Worm (Caenorhabditis elegans) whole organism, L3 larva: ENCODE data around the gene F09E5.7.
A peak's percentile ranks its signal among the peaks of the same experiment; 100 is the strongest.

Experiments
- R02D3.7 ChIP-seq: fragments of 150-350 bp; optimal IDR thresholded peaks from 2 replicates; lab custom pipeline; 2014; ENCODE audit warnings: missing biosample characterization, missing genetic modification characterization
- ZK546.5 ChIP-seq: sonication (generic microtip); optimal IDR thresholded peaks from 2 replicates; lab custom pipeline; 2017; ENCODE audit warnings: missing biosample characterization, missing genetic modification characterization
- aly-2 ChIP-seq: fragments of 150-350 bp; optimal IDR thresholded peaks from 2 replicates; lab custom pipeline; 2014; ENCODE audit warnings: missing biosample characterization, missing genetic modification characterization
- ama-1 ChIP-seq: fragments of 150-350 bp; optimal IDR thresholded peaks from 2 replicates; lab custom pipeline; 2018
- ceh-16 ChIP-seq: sonication (generic microtip); optimal IDR thresholded peaks from 2 replicates; lab custom pipeline; 2017; ENCODE audit warnings: missing biosample characterization, missing genetic modification characterization
- ceh-28 ChIP-seq: fragments of 150-350 bp; optimal IDR thresholded peaks from 2 replicates; lab custom pipeline; 2014; ENCODE audit warnings: missing biosample characterization, missing genetic modification reagents, missing genetic modification characterization
- ceh-82 ChIP-seq: fragments of 150-350 bp; optimal IDR thresholded peaks from 2 replicates; lab custom pipeline; 2014; ENCODE audit warnings: missing biosample characterization, missing genetic modification characterization
- ceh-9 ChIP-seq: sonication (generic microtip); optimal IDR thresholded peaks from 2 replicates; lab custom pipeline; 2018; ENCODE audit warnings: missing biosample characterization, missing genetic modification characterization
- daf-12 ChIP-seq: fragments of 150-350 bp; optimal IDR thresholded peaks from 2 replicates; lab custom pipeline; 2014; ENCODE audit warnings: missing biosample characterization, missing genetic modification reagents, missing genetic modification characterization
- egl-27 ChIP-seq: sonication (generic microtip); optimal IDR thresholded peaks from 4 replicates; lab custom pipeline; 2017; ENCODE audit warnings: missing biosample characterization, missing genetic modification reagents, missing genetic modification characterization
- egl-5 ChIP-seq: fragments of 150-350 bp; optimal IDR thresholded peaks from 2 replicates; lab custom pipeline; 2017; ENCODE audit warnings: missing biosample characterization, missing genetic modification reagents, missing genetic modification characterization, inconsistent platforms
- elt-1 ChIP-seq: fragments of 150-350 bp; optimal IDR thresholded peaks from 2 replicates; lab custom pipeline; 2014; ENCODE audit warnings: missing biosample characterization, missing genetic modification characterization
- elt-2 ChIP-seq: sonication (generic microtip); optimal IDR thresholded peaks from 2 replicates; lab custom pipeline; 2016; ENCODE audit warnings: missing genetic modification reagents, mild to moderate bottlenecking, missing genetic modification characterization, missing compliant biosample characterization
- elt-3 ChIP-seq, 3 experiments: fragments of 150-350 bp in 1 of 3; sonication (generic microtip) in 2 of 3; optimal IDR thresholded peaks; 2 replicates in 2 of 3; 4 replicates in 1 of 3; lab custom pipeline; 2014 to 2017; ENCODE audit warnings: missing biosample characterization in 3 of 3, missing genetic modification characterization in 3 of 3
- fkh-2 ChIP-seq: fragments of 150-350 bp; optimal IDR thresholded peaks from 2 replicates; lab custom pipeline; 2014; ENCODE audit warnings: missing biosample characterization, missing genetic modification reagents, missing genetic modification characterization
- hmg-11 ChIP-seq: sonication (generic microtip); optimal IDR thresholded peaks from 2 replicates; lab custom pipeline; 2016; ENCODE audit warnings: missing genetic modification characterization, missing compliant biosample characterization
- jun-1 ChIP-seq: fragments of 150-350 bp; optimal IDR thresholded peaks from 2 replicates; lab custom pipeline; 2014; ENCODE audit warnings: missing biosample characterization, missing genetic modification reagents, missing genetic modification characterization
- lin-15B ChIP-seq: fragments of 150-350 bp; optimal IDR thresholded peaks from 2 replicates; lab custom pipeline; 2014; ENCODE audit warnings: missing biosample characterization, missing genetic modification characterization
- lin-39 ChIP-seq: fragments of 150-350 bp; optimal IDR thresholded peaks from 2 replicates; lab custom pipeline; 2018; ENCODE audit warnings: missing biosample characterization, missing genetic modification reagents, missing genetic modification characterization
- lsy-12 ChIP-seq: sonication (generic microtip); optimal IDR thresholded peaks from 2 replicates; lab custom pipeline; 2016; ENCODE audit warnings: mild to moderate bottlenecking, missing genetic modification characterization, missing compliant biosample characterization
- mdl-1 ChIP-seq: fragments of 150-350 bp; optimal IDR thresholded peaks from 2 replicates; lab custom pipeline; 2014; ENCODE audit warnings: missing biosample characterization, missing genetic modification characterization
- mml-1 ChIP-seq: fragments of 150-350 bp; sonication (generic microtip); optimal IDR thresholded peaks from 3 replicates; lab custom pipeline; 2014; ENCODE audit warnings: missing biosample characterization, missing genetic modification characterization
- nfya-1 ChIP-seq: sonication (generic microtip); optimal IDR thresholded peaks from 2 replicates; lab custom pipeline; 2017; ENCODE audit warnings: missing genetic modification characterization, mild to moderate bottlenecking, missing compliant biosample characterization, antibody characterized with exemption, moderate library complexity; ENCODE audit not compliant: insufficient read depth
- nhr-11 ChIP-seq: fragments of 150-350 bp; optimal IDR thresholded peaks from 2 replicates; lab custom pipeline; 2014; ENCODE audit warnings: missing biosample characterization, missing genetic modification characterization
- nhr-23 ChIP-seq: fragments of 150-350 bp; optimal IDR thresholded peaks from 2 replicates; lab custom pipeline; 2014; ENCODE audit warnings: missing biosample characterization, missing genetic modification reagents, missing genetic modification characterization
- nhr-237 ChIP-seq: fragments of 150-350 bp; optimal IDR thresholded peaks from 2 replicates; lab custom pipeline; 2014; ENCODE audit warnings: missing biosample characterization, missing genetic modification characterization
- nhr-25 ChIP-seq: sonication (generic microtip); optimal IDR thresholded peaks from 2 replicates; lab custom pipeline; 2017; ENCODE audit warnings: missing biosample characterization, missing genetic modification characterization
- nhr-28 ChIP-seq: fragments of 150-350 bp; optimal IDR thresholded peaks from 2 replicates; lab custom pipeline; 2014; ENCODE audit warnings: missing biosample characterization, missing genetic modification characterization
- nhr-43 ChIP-seq: sonication (generic microtip); optimal IDR thresholded peaks from 2 replicates; lab custom pipeline; 2016; ENCODE audit warnings: mild to moderate bottlenecking, missing genetic modification characterization, missing compliant biosample characterization; ENCODE audit not compliant: poor library complexity, severe bottlenecking
- nhr-67 ChIP-seq: fragments of 150-350 bp; optimal IDR thresholded peaks from 2 replicates; lab custom pipeline; 2014; ENCODE audit warnings: missing biosample characterization, missing genetic modification characterization
- nhr-76 ChIP-seq: fragments of 150-350 bp; sonication (generic microtip); optimal IDR thresholded peaks from 5 replicates; lab custom pipeline; 2014; ENCODE audit warnings: missing biosample characterization, missing genetic modification characterization
- nhr-77 ChIP-seq: fragments of 150-350 bp; optimal IDR thresholded peaks from 2 replicates; lab custom pipeline; 2014; ENCODE audit warnings: missing biosample characterization, missing genetic modification characterization
- pha-4 ChIP-seq: fragments of 150-350 bp; optimal IDR thresholded peaks from 2 replicates; lab custom pipeline; 2014; ENCODE audit warnings: missing biosample characterization, missing genetic modification reagents, missing genetic modification characterization
- pqm-1 ChIP-seq: fragments of 150-350 bp; optimal IDR thresholded peaks from 2 replicates; lab custom pipeline; 2017; ENCODE audit warnings: missing biosample characterization, missing genetic modification characterization, inconsistent platforms
- sea-2 ChIP-seq: fragments of 150-350 bp; sonication (generic microtip); optimal IDR thresholded peaks from 4 replicates; lab custom pipeline; 2014; ENCODE audit warnings: missing biosample characterization, missing genetic modification reagents, missing genetic modification characterization
- skn-1 ChIP-seq: fragments of 150-350 bp; optimal IDR thresholded peaks from 2 replicates; lab custom pipeline; 2014; ENCODE audit warnings: missing biosample characterization, missing genetic modification characterization
- tbx-2 ChIP-seq: sonication (generic microtip); optimal IDR thresholded peaks from 2 replicates; lab custom pipeline; 2016; ENCODE audit warnings: mild to moderate bottlenecking, missing genetic modification characterization, missing compliant biosample characterization
- unc-62 ChIP-seq: fragments of 150-350 bp; sonication (generic microtip); optimal IDR thresholded peaks from 4 replicates; lab custom pipeline; 2014; ENCODE audit warnings: missing biosample characterization, missing genetic modification reagents, missing genetic modification characterization
- ztf-11 ChIP-seq: fragments of 150-350 bp; optimal IDR thresholded peaks from 2 replicates; lab custom pipeline; 2014; ENCODE audit warnings: missing biosample characterization, missing genetic modification characterization

The F09E5.7 gene

ce11 chrII:5326024-5326627 is 25.8 kb upstream of the F09E5.7 start (continued):
- TF ChIP-seq nhr-67 (tag; lab: Kevin White, UChicago) (no peak), egl-5 (tag; lab: Kevin White, UChicago) (peak; percentile 29), unc-62 (GFP tag; lab: Kevin White, UChicago) (no peak), sea-2 (GFP tag; lab: Kevin White, UChicago) (no peak)

DNA sequence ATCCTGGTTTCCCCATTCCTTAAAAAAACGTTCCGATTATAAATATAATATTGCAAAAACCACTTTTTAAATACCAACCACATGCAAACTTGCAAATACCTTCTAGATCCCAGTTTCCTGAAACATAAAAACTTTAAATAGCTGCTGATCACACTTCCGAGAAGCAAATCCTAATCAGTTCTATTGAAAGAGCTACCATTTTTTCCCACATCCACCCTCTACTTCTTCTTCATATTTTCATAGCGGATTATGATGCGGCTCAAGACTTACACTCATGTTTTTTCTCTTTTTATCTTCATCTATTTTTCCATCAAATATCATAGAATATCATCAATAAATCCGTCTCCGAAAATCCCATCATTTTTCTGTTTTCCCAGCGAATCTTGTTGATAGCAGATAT is 25.0 kb upstream of the F09E5.7 start:
- no peak for TF ChIP-seq ceh-82 (tag; lab: Kevin White, UChicago)
- no peak for TF ChIP-seq skn-1
- TF ChIP-seq R02D3.7 (tag; lab: Kevin White, UChicago), result no peak
- no peak for TF ChIP-seq nhr-25 (tag; lab: Kevin White, UChicago)
- TF ChIP-seq fkh-2, result no peak
- no peak for TF ChIP-seq nhr-67 (tag; lab: Kevin White, UChicago)
- no peak for TF ChIP-seq tbx-2 (tag; lab: Kevin White, UChicago)
- TF ChIP-seq mdl-1 (tag; lab: Kevin White, UChicago), result no peak
- TF ChIP-seq, all 47 proteins: peak for 0

DNA sequence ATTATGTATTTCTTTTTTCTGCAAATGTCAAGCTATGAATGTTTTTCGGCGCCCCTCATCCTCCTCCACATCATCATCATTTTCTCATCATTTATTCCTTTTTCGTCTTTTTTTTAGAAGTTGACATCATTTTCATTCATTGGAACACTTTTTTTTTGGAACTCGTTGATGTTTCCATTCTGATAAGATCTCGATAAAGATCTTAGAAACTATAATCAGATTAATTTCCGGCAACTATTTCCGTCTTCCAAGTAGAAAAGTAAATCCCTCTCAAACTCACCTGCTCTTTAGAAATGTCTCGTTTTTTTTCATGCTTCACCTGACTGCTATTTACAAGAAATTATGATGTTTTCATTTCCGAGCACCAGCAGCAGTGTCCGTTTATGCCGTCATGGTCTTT is 23.0 kb upstream of the F09E5.7 start:
- TF ChIP-seq pha-4 (no peak), nhr-76 (tag; lab: Kevin White, UChicago) (no peak), elt-1 (tag; lab: Kevin White, UChicago) (peak; percentile 90), nhr-77 (tag; lab: Kevin White, UChicago) (no peak), ceh-9 (tag; lab: Kevin White, UChicago) (no peak), nhr-28 (tag; lab: Kevin White, UChicago) (no peak), nhr-11 (tag; lab: Kevin White, UChicago) (peak; percentile 42), hmg-11 (tag; lab: Kevin White, UChicago) (no peak), R02D3.7 (tag; lab: Kevin White, UChicago) (no peak), nhr-237 (tag; lab: Kevin White, UChicago) (no peak), daf-12 (tag; lab: Kevin White, UChicago) (no peak), aly-2 (tag; lab: Kevin White, UChicago) (no peak), ztf-11 (no peak), unc-62 (GFP tag; lab: Kevin White, UChicago) (no peak), fkh-2 (no peak), skn-1 (no peak), ZK546.5 (tag; lab: Kevin White, UChicago) (no peak), nhr-23 (tag; lab: Kevin White, UChicago) (peak; percentile 37)

DNA sequence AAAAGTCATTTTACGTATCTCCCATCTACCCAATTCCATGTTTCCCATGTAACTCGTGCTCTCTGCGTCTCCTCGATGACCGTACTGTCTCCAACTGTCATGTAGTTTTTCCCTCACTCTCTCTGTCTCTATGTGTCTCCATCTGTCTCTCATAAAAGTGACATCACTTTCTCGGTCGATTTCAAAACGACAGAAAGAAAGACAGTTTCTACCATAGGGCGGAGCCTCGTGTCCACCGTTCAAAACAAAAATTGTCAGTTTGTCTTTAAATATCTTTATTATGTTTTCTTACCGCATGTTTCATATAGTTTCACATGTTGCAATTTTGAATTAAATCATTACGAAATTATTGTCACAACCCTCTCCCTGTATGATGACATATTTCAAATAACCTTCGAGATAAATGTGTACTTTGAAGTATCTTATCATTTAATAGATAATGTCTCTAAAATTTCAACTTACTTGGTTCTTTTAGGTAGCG is 21.7 kb upstream of the F09E5.7 start:
- TF ChIP-seq elt-3 (tag; optimal IDR thresholded peaks at IDR 0.05; lab: Kevin White, UChicago) (peak in 2 of 3 experiments; percentile 10 to 74), jun-1 (tag; lab: Kevin White, UChicago) (peak; percentile 89), egl-5 (tag; lab: Kevin White, UChicago) (peak; percentile 97), ama-1 (lab: Kevin White, UChicago) (no peak), unc-62 (GFP tag; lab: Kevin White, UChicago) (peak; percentile 81), R02D3.7 (tag; lab: Kevin White, UChicago) (peak; percentile 48), egl-27 (tag; lab: Kevin White, UChicago) (peak; percentile 80), nhr-76 (tag; lab: Kevin White, UChicago) (no peak), mml-1 (no peak), nhr-43 (tag; lab: Kevin White, UChicago) (peak; percentile 86), aly-2 (tag; lab: Kevin White, UChicago) (no peak), nhr-11 (tag; lab: Kevin White, UChicago) (peak; percentile 53), nhr-23 (tag; lab: Kevin White, UChicago) (peak; percentile 96), ceh-9 (tag; lab: Kevin White, UChicago) (no peak), ceh-16 (tag; lab: Kevin White, UChicago) (no peak), nhr-77 (tag; lab: Kevin White, UChicago) (peak; percentile 57), skn-1 (peak; percentile 44), nhr-28 (tag; lab: Kevin White, UChicago) (peak; percentile 43), fkh-2 (no peak), pha-4 (peak; percentile 79), elt-2 (tag; lab: Kevin White, UChicago) (peak; percentile 98), lin-15B (peak; percentile 10), pqm-1 (tag; lab: Kevin White, UChicago) (peak; percentile 71), nhr-25 (tag; lab: Kevin White, UChicago) (peak; percentile 91), mdl-1 (tag; lab: Kevin White, UChicago) (peak; percentile 54), lin-39 (tag; lab: Kevin White, UChicago) (peak; percentile 48), hmg-11 (tag; lab: Kevin White, UChicago) (peak; percentile 26), ceh-28 (tag; lab: Kevin White, UChicago) (peak; percentile 79), lsy-12 (tag; lab: Kevin White, UChicago) (peak; percentile 84), tbx-2 (tag; lab: Kevin White, UChicago) (peak; percentile 62), nfya-1 (tag; lab: Kevin White, UChicago) (peak; percentile 80), elt-1 (tag; lab: Kevin White, UChicago) (no peak)
